Worm (Caenorhabditis elegans) whole organism, early embryonic: ENCODE measurements around the gene C50B6.9.

Experiments
- B0310.2 ChIP-seq: sonication (generic microtip); optimal IDR thresholded peaks from 2 replicates; lab custom pipeline; 2016; ENCODE audit warnings: mild to moderate bottlenecking, missing genetic modification characterization, missing compliant biosample characterization
- ama-1 ChIP-seq: fragments of 150-350 bp; optimal IDR thresholded peaks from 2 replicates; lab custom pipeline; 2014
- flt-1 ChIP-seq: fragments of 200-800 bp; sonication (Bioruptor generic); IDR thresholded peaks from 2 replicates; pipeline ENCODE4 v1.3.6; 2022; ENCODE audit warnings: missing genetic modification characterization, missing compliant biosample characterization
- hmg-4 ChIP-seq: fragments of 200-800 bp; sonication (Bioruptor generic); optimal IDR thresholded peaks from 2 replicates; lab custom pipeline; 2018; ENCODE audit warnings: mild to moderate bottlenecking, missing genetic modification characterization, missing compliant biosample characterization
- pes-1 ChIP-seq: fragments of 200-800 bp; sonication (Bioruptor generic); IDR thresholded peaks from 2 replicates; pipeline ENCODE4 v1.3.6; 2022; ENCODE audit warnings: missing genetic modification reagents, missing genetic modification characterization, missing compliant biosample characterization
- scrt-1 ChIP-seq: fragments of 200-800 bp; sonication (Bioruptor generic); IDR thresholded peaks from 2 replicates; pipeline ENCODE4 v1.3.6; 2022; ENCODE audit warnings: missing genetic modification characterization, missing compliant biosample characterization
- sea-1 ChIP-seq: fragments of 200-800 bp; sonication (Bioruptor generic); conservative IDR thresholded peaks from 2 replicates; pipeline ENCODE4 v1.3.6; 2022; ENCODE audit warnings: missing genetic modification characterization, missing compliant biosample characterization
- tbx-37 ChIP-seq: fragments of 200-800 bp; sonication (Bioruptor generic); conservative IDR thresholded peaks from 2 replicates; pipeline ENCODE4 v1.3.6; 2022; ENCODE audit warnings: missing genetic modification reagents, missing genetic modification characterization, missing compliant biosample characterization

ce11 chrV:13385798-13386197, 49.6 kb downstream of the C50B6.9 start, which contains the start of gene gcy-34:
- TF ChIP-seq sea-1 (GFP tag; lab: Robert Waterston, UW) (no peak), scrt-1 (GFP tag; lab: Robert Waterston, UW) (no peak), flt-1 (GFP tag; lab: Robert Waterston, UW) (no peak), hmg-4 (no peak), ama-1 (lab: Kevin White, UChicago) (no peak), pes-1 (GFP tag; lab: Robert Waterston, UW) (no peak), tbx-37 (GFP tag; lab: Robert Waterston, UW) (no peak), B0310.2 (tag; lab: Kevin White, UChicago) (no peak)
